Worm (Caenorhabditis elegans) whole organism, L3 larva: Measurements from ENCODE around the gene Y5H2B.3.

ENCODE experiments used
- R02D3.7 ChIP-seq: fragments of 150-350 bp; optimal IDR thresholded peaks from 2 replicates; lab custom pipeline; 2014; ENCODE audit warnings: missing biosample characterization, missing genetic modification characterization
- aly-2 ChIP-seq: fragments of 150-350 bp; optimal IDR thresholded peaks from 2 replicates; lab custom pipeline; 2014; ENCODE audit warnings: missing biosample characterization, missing genetic modification characterization
- ama-1 ChIP-seq: fragments of 150-350 bp; optimal IDR thresholded peaks from 2 replicates; lab custom pipeline; 2018
- ceh-16 ChIP-seq: sonication (generic microtip); optimal IDR thresholded peaks from 2 replicates; lab custom pipeline; 2017; ENCODE audit warnings: missing biosample characterization, missing genetic modification characterization
- ceh-82 ChIP-seq: fragments of 150-350 bp; optimal IDR thresholded peaks from 2 replicates; lab custom pipeline; 2014; ENCODE audit warnings: missing biosample characterization, missing genetic modification characterization
- ceh-9 ChIP-seq: sonication (generic microtip); optimal IDR thresholded peaks from 2 replicates; lab custom pipeline; 2018; ENCODE audit warnings: missing biosample characterization, missing genetic modification characterization
- daf-12 ChIP-seq: fragments of 150-350 bp; optimal IDR thresholded peaks from 2 replicates; lab custom pipeline; 2014; ENCODE audit warnings: missing biosample characterization, missing genetic modification reagents, missing genetic modification characterization
- egl-27 ChIP-seq: sonication (generic microtip); optimal IDR thresholded peaks from 4 replicates; lab custom pipeline; 2017; ENCODE audit warnings: missing biosample characterization, missing genetic modification reagents, missing genetic modification characterization
- elt-1 ChIP-seq: fragments of 150-350 bp; optimal IDR thresholded peaks from 2 replicates; lab custom pipeline; 2014; ENCODE audit warnings: missing biosample characterization, missing genetic modification characterization
- elt-2 ChIP-seq: sonication (generic microtip); optimal IDR thresholded peaks from 2 replicates; lab custom pipeline; 2016; ENCODE audit warnings: missing genetic modification reagents, mild to moderate bottlenecking, missing genetic modification characterization, missing compliant biosample characterization
- elt-3 ChIP-seq, 3 experiments: fragments of 150-350 bp in 1 of 3; sonication (generic microtip) in 2 of 3; optimal IDR thresholded peaks; 2 replicates in 2 of 3; 4 replicates in 1 of 3; lab custom pipeline; 2014 to 2017; ENCODE audit warnings: missing biosample characterization in 3 of 3, missing genetic modification characterization in 3 of 3
- eor-1 ChIP-seq, 2 experiments: fragments of 150-350 bp; optimal IDR thresholded peaks; 2 replicates each; lab custom pipeline; 2014 to 2018; ENCODE audit warnings: missing biosample characterization in 2 of 2, missing genetic modification characterization in 2 of 2
- fkh-2 ChIP-seq: fragments of 150-350 bp; optimal IDR thresholded peaks from 2 replicates; lab custom pipeline; 2014; ENCODE audit warnings: missing biosample characterization, missing genetic modification reagents, missing genetic modification characterization
- fos-1 ChIP-seq: fragments of 150-350 bp; optimal IDR thresholded peaks from 2 replicates; lab custom pipeline; 2014; ENCODE audit warnings: missing biosample characterization, missing genetic modification characterization
- hmg-11 ChIP-seq: sonication (generic microtip); optimal IDR thresholded peaks from 2 replicates; lab custom pipeline; 2016; ENCODE audit warnings: missing genetic modification characterization, missing compliant biosample characterization
- jun-1 ChIP-seq: fragments of 150-350 bp; optimal IDR thresholded peaks from 2 replicates; lab custom pipeline; 2014; ENCODE audit warnings: missing biosample characterization, missing genetic modification reagents, missing genetic modification characterization
- lin-15B ChIP-seq: fragments of 150-350 bp; optimal IDR thresholded peaks from 2 replicates; lab custom pipeline; 2014; ENCODE audit warnings: missing biosample characterization, missing genetic modification characterization
- lsy-12 ChIP-seq: sonication (generic microtip); optimal IDR thresholded peaks from 2 replicates; lab custom pipeline; 2016; ENCODE audit warnings: mild to moderate bottlenecking, missing genetic modification characterization, missing compliant biosample characterization
- mdl-1 ChIP-seq: fragments of 150-350 bp; optimal IDR thresholded peaks from 2 replicates; lab custom pipeline; 2014; ENCODE audit warnings: missing biosample characterization, missing genetic modification characterization
- nfya-1 ChIP-seq: sonication (generic microtip); optimal IDR thresholded peaks from 2 replicates; lab custom pipeline; 2017; ENCODE audit warnings: missing genetic modification characterization, mild to moderate bottlenecking, missing compliant biosample characterization, antibody characterized with exemption, moderate library complexity; ENCODE audit not compliant: insufficient read depth
- nhr-11 ChIP-seq: fragments of 150-350 bp; optimal IDR thresholded peaks from 2 replicates; lab custom pipeline; 2014; ENCODE audit warnings: missing biosample characterization, missing genetic modification characterization
- nhr-12 ChIP-seq: fragments of 150-350 bp; optimal IDR thresholded peaks from 2 replicates; lab custom pipeline; 2014; ENCODE audit warnings: missing biosample characterization, missing genetic modification characterization
- nhr-23 ChIP-seq: fragments of 150-350 bp; optimal IDR thresholded peaks from 2 replicates; lab custom pipeline; 2014; ENCODE audit warnings: missing biosample characterization, missing genetic modification reagents, missing genetic modification characterization
- nhr-237 ChIP-seq: fragments of 150-350 bp; optimal IDR thresholded peaks from 2 replicates; lab custom pipeline; 2014; ENCODE audit warnings: missing biosample characterization, missing genetic modification characterization
- nhr-28 ChIP-seq: fragments of 150-350 bp; optimal IDR thresholded peaks from 2 replicates; lab custom pipeline; 2014; ENCODE audit warnings: missing biosample characterization, missing genetic modification characterization
- nhr-43 ChIP-seq: sonication (generic microtip); optimal IDR thresholded peaks from 2 replicates; lab custom pipeline; 2016; ENCODE audit warnings: mild to moderate bottlenecking, missing genetic modification characterization, missing compliant biosample characterization; ENCODE audit not compliant: poor library complexity, severe bottlenecking
- nhr-67 ChIP-seq: fragments of 150-350 bp; optimal IDR thresholded peaks from 2 replicates; lab custom pipeline; 2014; ENCODE audit warnings: missing biosample characterization, missing genetic modification characterization
- nhr-76 ChIP-seq: fragments of 150-350 bp; sonication (generic microtip); optimal IDR thresholded peaks from 5 replicates; lab custom pipeline; 2014; ENCODE audit warnings: missing biosample characterization, missing genetic modification characterization
- nhr-77 ChIP-seq: fragments of 150-350 bp; optimal IDR thresholded peaks from 2 replicates; lab custom pipeline; 2014; ENCODE audit warnings: missing biosample characterization, missing genetic modification characterization
- pha-4 ChIP-seq: fragments of 150-350 bp; optimal IDR thresholded peaks from 2 replicates; lab custom pipeline; 2014; ENCODE audit warnings: missing biosample characterization, missing genetic modification reagents, missing genetic modification characterization
- pqm-1 ChIP-seq: fragments of 150-350 bp; optimal IDR thresholded peaks from 2 replicates; lab custom pipeline; 2017; ENCODE audit warnings: missing biosample characterization, missing genetic modification characterization, inconsistent platforms
- sea-2 ChIP-seq: fragments of 150-350 bp; sonication (generic microtip); optimal IDR thresholded peaks from 4 replicates; lab custom pipeline; 2014; ENCODE audit warnings: missing biosample characterization, missing genetic modification reagents, missing genetic modification characterization
- skn-1 ChIP-seq: fragments of 150-350 bp; optimal IDR thresholded peaks from 2 replicates; lab custom pipeline; 2014; ENCODE audit warnings: missing biosample characterization, missing genetic modification characterization
- snpc-4 ChIP-seq: fragments of 150-350 bp; optimal IDR thresholded peaks from 2 replicates; lab custom pipeline; 2014; ENCODE audit warnings: missing biosample characterization, missing genetic modification characterization
- unc-62 ChIP-seq: fragments of 150-350 bp; sonication (generic microtip); optimal IDR thresholded peaks from 4 replicates; lab custom pipeline; 2014; ENCODE audit warnings: missing biosample characterization, missing genetic modification reagents, missing genetic modification characterization
- zag-1 ChIP-seq: fragments of 150-350 bp; optimal IDR thresholded peaks from 2 replicates; lab custom pipeline; 2014; ENCODE audit warnings: missing biosample characterization, missing genetic modification characterization
- ztf-11 ChIP-seq: fragments of 150-350 bp; optimal IDR thresholded peaks from 2 replicates; lab custom pipeline; 2014; ENCODE audit warnings: missing biosample characterization, missing genetic modification characterization
- ztf-4 ChIP-seq: fragments of 150-350 bp; optimal IDR thresholded peaks from 2 replicates; lab custom pipeline; 2014; ENCODE audit warnings: missing biosample characterization, missing genetic modification characterization

Y5H2B.3 gene

ce11 chrV:2174465-2174864 lies 13.6 kb upstream of the Y5H2B.3 start:
- TF ChIP-seq elt-3 (tag; optimal IDR thresholded peaks at IDR 0.05; lab: Kevin White, UChicago) (no peak), jun-1 (tag; lab: Kevin White, UChicago) (no peak), nhr-67 (no peak), eor-1 (tag; optimal IDR thresholded peaks at IDR 0.05; lab: Kevin White, UChicago) (no peak), ceh-16 (tag; lab: Kevin White, UChicago) (no peak), ceh-82 (tag; lab: Kevin White, UChicago) (no peak), lsy-12 (tag; lab: Kevin White, UChicago) (no peak), ztf-11 (tag; lab: Kevin White, UChicago) (no peak), egl-27 (tag; lab: Kevin White, UChicago) (no peak), nhr-23 (no peak), nhr-76 (tag; lab: Kevin White, UChicago) (no peak), ceh-9 (tag; lab: Kevin White, UChicago) (no peak), zag-1 (no peak), nhr-43 (tag; lab: Kevin White, UChicago) (no peak), unc-62 (GFP tag; lab: Kevin White, UChicago) (no peak), mdl-1 (no peak), ztf-4 (tag; lab: Kevin White, UChicago) (no peak), lin-15B (tag; lab: Kevin White, UChicago) (no peak)

- TF ChIP-seq elt-3 (tag; optimal IDR thresholded peaks at IDR 0.05; lab: Kevin White, UChicago): no peak
- no peak for TF ChIP-seq nhr-77
- no peak for TF ChIP-seq nhr-11 (tag; lab: Kevin White, UChicago)
- TF ChIP-seq skn-1 (tag; lab: Kevin White, UChicago): no peak
- TF ChIP-seq ama-1 (lab: Kevin White, UChicago): no peak
Measured at ce11 chrV:2175242-2175641, 12.9 kb upstream of the Y5H2B.3 start, which contains the start of gene C45H4.18. Gene C45H4.18 (plus strand): TSS chrV:2175542.

ce11 chrV:2177307-2177764 lies 10.8 kb upstream of the Y5H2B.3 start, which contains the start of gene srbc-17:
Gene srbc-17 (plus strand): TSS chrV:2177714.
- TF ChIP-seq egl-27 (tag; lab: Kevin White, UChicago) (no peak), eor-1 (tag; optimal IDR thresholded peaks at IDR 0.05; lab: Kevin White, UChicago) (no peak), jun-1 (tag; lab: Kevin White, UChicago) (no peak), nhr-67 (no peak), snpc-4 (tag; lab: Kevin White, UChicago) (no peak), nhr-76 (tag; lab: Kevin White, UChicago) (no peak), elt-2 (tag; lab: Kevin White, UChicago) (no peak), elt-3 (tag; optimal IDR thresholded peaks at IDR 0.05; lab: Kevin White, UChicago) (no peak), nfya-1 (tag; lab: Kevin White, UChicago) (no peak), daf-12 (tag; lab: Kevin White, UChicago) (no peak), ama-1 (lab: Kevin White, UChicago) (no peak)

- no peak for TF ChIP-seq daf-12 (tag; lab: Kevin White, UChicago)
- TF ChIP-seq eor-1 (tag; optimal IDR thresholded peaks at IDR 0.05; lab: Kevin White, UChicago): no peak
- TF ChIP-seq nhr-237 (tag; lab: Kevin White, UChicago): no peak
- no peak for TF ChIP-seq pha-4 (tag; lab: Kevin White, UChicago)
- no peak for TF ChIP-seq lsy-12 (tag; lab: Kevin White, UChicago)
- TF ChIP-seq sea-2: no peak
- TF ChIP-seq nhr-28 (tag; lab: Kevin White, UChicago): no peak
- TF ChIP-seq R02D3.7 (tag; lab: Kevin White, UChicago): no peak
- no peak for TF ChIP-seq skn-1 (tag; lab: Kevin White, UChicago)
- no peak for TF ChIP-seq nhr-23
- no peak for TF ChIP-seq nfya-1 (tag; lab: Kevin White, UChicago)
- no peak for TF ChIP-seq elt-3 (tag; optimal IDR thresholded peaks at IDR 0.05; lab: Kevin White, UChicago)
- TF ChIP-seq hmg-11 (tag; lab: Kevin White, UChicago): no peak
- no peak for TF ChIP-seq nhr-11 (tag; lab: Kevin White, UChicago)
- no peak for TF ChIP-seq aly-2 (tag; lab: Kevin White, UChicago)
Measured at ce11 chrV:2179214-2179613, 8.9 kb upstream of the Y5H2B.3 start, which contains the start of gene cyp-33C1. Gene cyp-33C1 (plus strand): TSS chrV:2179514.

- TF ChIP-seq nhr-23: no peak
- no peak for TF ChIP-seq nhr-76 (tag; lab: Kevin White, UChicago)
- no peak for TF ChIP-seq zag-1
- TF ChIP-seq nhr-12 (tag; lab: Kevin White, UChicago): no peak
- no peak for TF ChIP-seq nhr-77
- no peak for TF ChIP-seq nhr-28 (tag; lab: Kevin White, UChicago)
- TF ChIP-seq snpc-4 (tag; lab: Kevin White, UChicago): no peak
- TF ChIP-seq fkh-2: no peak
- no peak for TF ChIP-seq fos-1
- TF ChIP-seq mdl-1: no peak
- no peak for TF ChIP-seq ceh-82 (tag; lab: Kevin White, UChicago)
- no peak for TF ChIP-seq pqm-1 (tag; lab: Kevin White, UChicago)
- TF ChIP-seq elt-1 (tag; lab: Kevin White, UChicago): no peak
- TF ChIP-seq elt-3 (tag; optimal IDR thresholded peaks at IDR 0.05; lab: Kevin White, UChicago): no peak
Measured at ce11 chrV:2181738-2182137, 6.4 kb upstream of the Y5H2B.3 start, which contains the start of gene srbc-16. Gene srbc-16 (plus strand): TSS chrV:2182038.
